Worm (Caenorhabditis elegans): ENCODE results near the gene F43C11.7.

The F43C11.7 gene

DNA sequence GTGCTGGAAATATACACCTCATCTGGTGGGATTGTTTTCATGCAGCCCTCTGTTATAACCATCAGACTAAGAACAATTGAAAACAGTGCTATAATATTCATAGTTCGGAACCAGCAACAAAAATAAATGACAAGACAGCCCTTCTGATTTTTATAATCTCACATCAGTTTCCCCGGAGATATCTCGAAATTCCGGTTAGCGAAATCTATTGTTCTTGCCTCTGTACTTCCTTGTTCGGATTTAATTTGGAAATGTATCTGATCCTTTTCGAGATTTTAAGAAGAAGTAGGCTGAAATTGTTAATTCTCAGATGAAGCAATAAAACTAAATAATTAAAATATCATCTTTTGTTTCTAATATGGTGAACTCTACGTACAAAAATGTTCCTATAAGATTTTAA, 28.0 kb downstream of the F43C11.7 start, which contains the start of gene F43C11.11:
Gene F43C11.11 (minus strand): TSS at position 101 of the 400 bp plus-strand sequence.
- TF ChIP-seq hmg-11 (tag; optimal IDR thresholded peaks at IDR 0.05), result no peak
- no peak for TF ChIP-seq aly-2 (tag; optimal IDR thresholded peaks at IDR 0.05)

DNA sequence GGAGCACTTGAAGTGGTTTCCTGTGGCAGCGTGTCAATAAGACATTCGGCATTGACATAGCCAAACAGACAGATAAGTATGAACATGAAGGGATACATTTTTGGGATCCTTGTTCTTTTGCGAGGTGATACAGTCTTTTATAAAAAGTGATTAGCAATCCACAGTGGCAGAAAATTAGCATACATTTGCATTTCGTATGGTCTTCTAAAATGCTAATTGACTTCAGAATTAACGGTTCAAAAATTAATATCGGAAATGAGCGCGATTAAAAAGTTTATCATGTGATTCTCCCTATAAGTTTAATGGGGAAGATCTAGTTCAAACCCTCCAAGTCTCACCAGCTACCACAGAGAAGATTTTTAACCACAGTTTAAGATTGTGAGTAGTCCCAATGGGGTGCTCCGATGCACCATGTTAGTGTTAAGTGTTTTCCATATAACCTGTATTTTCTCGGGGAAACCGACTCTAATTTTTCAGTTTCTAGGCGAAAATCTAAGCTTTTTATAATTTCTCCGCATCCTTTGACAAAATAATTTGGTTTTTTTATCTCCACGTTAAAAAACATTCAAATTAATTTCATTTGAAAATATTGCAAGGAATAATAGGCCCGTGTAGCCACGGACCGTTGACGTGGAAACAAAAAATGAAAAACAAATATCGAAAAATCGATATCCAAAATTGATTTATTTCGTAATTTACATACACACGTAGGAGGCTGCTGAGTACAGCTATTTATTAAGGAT, 31.1 kb downstream of the F43C11.7 start, which contains the start of the genes F43C11.12 and F16G10.5:
Gene F43C11.12 (minus strand): TSS at position 101 of the 743 bp plus-strand sequence.
Gene F16G10.5 (plus strand): TSS at position 693 of the 743 bp plus-strand sequence.
- TF ChIP-seq eor-1 (tag; optimal IDR thresholded peaks at IDR 0.05) (no peak), sea-2 (GFP tag; optimal IDR thresholded peaks at IDR 0.05) (no peak), lin-39 (tag; optimal IDR thresholded peaks at IDR 0.05) (no peak), pha-4 (tag; optimal IDR thresholded peaks at IDR 0.05) (no peak), ceh-16 (tag; optimal IDR thresholded peaks at IDR 0.05) (no peak), egl-27 (tag; optimal IDR thresholded peaks at IDR 0.05) (no peak), skn-1 (tag; optimal IDR thresholded peaks at IDR 0.05) (no peak), hmg-11 (tag; optimal IDR thresholded peaks at IDR 0.05) (no peak), nhr-28 (tag; optimal IDR thresholded peaks at IDR 0.05) (no peak), elt-3 (tag; optimal IDR thresholded peaks at IDR 0.05) (no peak), daf-12 (tag; optimal IDR thresholded peaks at IDR 0.05) (no peak), nhr-76 (tag; optimal IDR thresholded peaks at IDR 0.05) (no peak), nfya-1 (tag; optimal IDR thresholded peaks at IDR 0.05; ENCODE audit: insufficient read depth) (no peak)

ce11 chrII:2368956-2369355, 33.3 kb downstream of the F43C11.7 start, which contains the start of gene hpo-25:
Gene hpo-25, plus strand, starts transcription at chrII:2369256.
- TF ChIP-seq nhr-12 (tag; optimal IDR thresholded peaks at IDR 0.05), result no peak
- no peak for TF ChIP-seq unc-39 (tag; optimal IDR thresholded peaks at IDR 0.05)
- no peak for TF ChIP-seq ztf-11 (tag; optimal IDR thresholded peaks at IDR 0.05)
- no peak for TF ChIP-seq fkh-2 (tag; optimal IDR thresholded peaks at IDR 0.05)
- TF ChIP-seq hmg-11 (tag; optimal IDR thresholded peaks at IDR 0.05), result no peak
- TF ChIP-seq eor-1 (tag; optimal IDR thresholded peaks at IDR 0.05), result no peak
- TF ChIP-seq tbx-2 (tag; optimal IDR thresholded peaks at IDR 0.05), result no peak
- no peak for TF ChIP-seq daf-12 (tag; optimal IDR thresholded peaks at IDR 0.05)
- TF ChIP-seq ceh-16 (tag; optimal IDR thresholded peaks at IDR 0.05), result no peak
- TF ChIP-seq pha-4 (tag; optimal IDR thresholded peaks at IDR 0.05), result no peak
- no peak for TF ChIP-seq nfya-1 (tag; optimal IDR thresholded peaks at IDR 0.05; ENCODE audit: insufficient read depth)
- no peak for TF ChIP-seq ZK546.5 (tag; optimal IDR thresholded peaks at IDR 0.05)
- TF ChIP-seq lin-39 (tag; optimal IDR thresholded peaks at IDR 0.05), result no peak
- TF ChIP-seq egl-27 (tag; optimal IDR thresholded peaks at IDR 0.05), result no peak
- TF ChIP-seq mml-1 (tag; optimal IDR thresholded peaks at IDR 0.05), result no peak

DNA sequence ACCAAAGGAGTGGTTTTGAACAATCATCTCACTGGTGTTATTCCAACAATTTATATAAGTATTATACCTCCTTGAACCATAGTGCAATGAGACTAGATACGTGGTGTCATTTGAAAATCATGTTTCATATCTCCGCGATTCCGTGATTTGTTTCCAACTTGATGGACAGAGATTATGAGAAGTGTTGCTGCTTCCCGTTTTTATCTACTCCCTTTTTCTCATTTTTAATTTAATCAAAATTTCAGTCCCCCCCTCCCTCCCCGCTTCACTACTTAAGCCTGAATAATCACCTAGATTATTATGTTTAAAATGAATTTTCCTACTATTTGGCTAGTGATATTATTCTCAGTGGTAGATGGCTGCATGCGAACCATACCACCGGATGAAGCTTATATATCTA, 36.4 kb downstream of the F43C11.7 start, which contains the start of gene F16G10.3:
Gene F16G10.3 (plus strand): TSS at position 301 of the 400 bp plus-strand sequence.
- TF ChIP-seq daf-12 (tag; optimal IDR thresholded peaks at IDR 0.05), result no peak
- no peak for TF ChIP-seq nhr-76 (tag; optimal IDR thresholded peaks at IDR 0.05)
- no peak for TF ChIP-seq elt-2 (tag; optimal IDR thresholded peaks at IDR 0.05)
- TF ChIP-seq nhr-67 (tag; optimal IDR thresholded peaks at IDR 0.05), result no peak
- TF ChIP-seq tbx-2 (tag; optimal IDR thresholded peaks at IDR 0.05), result no peak
- TF ChIP-seq egl-27 (tag; optimal IDR thresholded peaks at IDR 0.05), result no peak
- no peak for TF ChIP-seq skn-1 (tag; optimal IDR thresholded peaks at IDR 0.05)
- TF ChIP-seq pqm-1 (tag; optimal IDR thresholded peaks at IDR 0.05), result no peak
- TF ChIP-seq fkh-2 (tag; optimal IDR thresholded peaks at IDR 0.05), result no peak
- no peak for TF ChIP-seq mml-1 (tag; optimal IDR thresholded peaks at IDR 0.05)
- no peak for TF ChIP-seq jun-1 (tag; optimal IDR thresholded peaks at IDR 0.05)
- no peak for TF ChIP-seq ama-1 (optimal IDR thresholded peaks at IDR 0.05)

ce11 chrII:2374973-2375372, 39.3 kb downstream of the F43C11.7 start, which contains the start of gene F16G10.2:
Gene F16G10.2, plus strand, starts transcription at chrII:2375273.
- TF ChIP-seq mml-1 (tag; optimal IDR thresholded peaks at IDR 0.05) (no peak), skn-1 (tag; optimal IDR thresholded peaks at IDR 0.05) (no peak), nhr-77 (tag; optimal IDR thresholded peaks at IDR 0.05) (no peak), fos-1 (tag; optimal IDR thresholded peaks at IDR 0.05) (no peak), elt-3 (tag; optimal IDR thresholded peaks at IDR 0.05) (no peak), lsy-12 (tag; optimal IDR thresholded peaks at IDR 0.05) (no peak), lin-15B (tag; optimal IDR thresholded peaks at IDR 0.05) (no peak), elt-2 (tag; optimal IDR thresholded peaks at IDR 0.05) (no peak), mdl-1 (tag; optimal IDR thresholded peaks at IDR 0.05) (no peak), pha-4 (tag; optimal IDR thresholded peaks at IDR 0.05) (no peak), lin-39 (tag; optimal IDR thresholded peaks at IDR 0.05) (no peak), nhr-28 (tag; optimal IDR thresholded peaks at IDR 0.05) (no peak), aly-2 (tag; optimal IDR thresholded peaks at IDR 0.05) (no peak)

All from whole organism, L3 larva.